Worm (Caenorhabditis elegans): ENCODE results near the gene F54D5.3.

DNA sequence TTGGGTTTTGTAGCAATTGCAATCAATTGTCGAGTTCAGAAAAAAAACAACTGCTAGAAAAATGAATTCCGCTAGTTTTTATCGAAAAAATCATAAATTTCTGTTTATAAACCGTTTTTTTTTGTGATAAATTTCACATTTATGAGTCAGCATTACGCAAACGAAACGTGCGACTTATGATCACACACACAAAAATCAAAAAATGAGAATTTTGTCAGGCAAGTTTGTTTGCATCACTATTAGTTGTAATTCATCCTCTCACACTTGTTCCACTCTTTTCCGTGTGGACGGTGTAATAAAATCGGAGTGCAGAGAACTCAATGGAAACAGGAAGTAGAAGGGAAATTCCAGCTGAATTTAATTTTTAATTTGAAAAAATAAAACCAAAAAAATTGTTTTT lies 5.8 kb downstream of the F54D5.3 start, which contains the start of gene pcs-1:
- TF ChIP-seq unc-30 (tag; optimal IDR thresholded peaks at IDR 0.05): no peak
- TF ChIP-seq pqm-1 (tag; optimal IDR thresholded peaks at IDR 0.05): no peak
- no peak for TF ChIP-seq vab-15 (tag; optimal IDR thresholded peaks at IDR 0.05)
- TF ChIP-seq nhr-47 (tag; optimal IDR thresholded peaks at IDR 0.05): no peak
- no peak for TF ChIP-seq blmp-1 (tag; optimal IDR thresholded peaks at IDR 0.05)
- TF ChIP-seq efl-1 (optimal IDR thresholded peaks at IDR 0.05): no peak
- no peak for TF ChIP-seq efl-1 (GFP tag; optimal IDR thresholded peaks at IDR 0.05 in 1 of 2)
- TF ChIP-seq nhr-85 (tag): no peak
- TF ChIP-seq mep-1 (tag; optimal IDR thresholded peaks at IDR 0.05): no peak
- no peak for TF ChIP-seq C34B4.2 (tag; optimal IDR thresholded peaks at IDR 0.05)
- no peak for TF ChIP-seq nhr-19 (GFP tag; conservative IDR thresholded peaks at IDR 0.05)
- TF ChIP-seq ama-1 (optimal IDR thresholded peaks at IDR 0.05): no peak
- no peak for TF ChIP-seq nhr-12 (tag; optimal IDR thresholded peaks at IDR 0.05)
- no peak for TF ChIP-seq zag-1 (tag; optimal IDR thresholded peaks at IDR 0.05)
- no peak for TF ChIP-seq fkh-10 (GFP tag; optimal IDR thresholded peaks at IDR 0.05)
